Worm (Caenorhabditis elegans): ENCODE measurements around the gene E02A10.4.

DNA sequence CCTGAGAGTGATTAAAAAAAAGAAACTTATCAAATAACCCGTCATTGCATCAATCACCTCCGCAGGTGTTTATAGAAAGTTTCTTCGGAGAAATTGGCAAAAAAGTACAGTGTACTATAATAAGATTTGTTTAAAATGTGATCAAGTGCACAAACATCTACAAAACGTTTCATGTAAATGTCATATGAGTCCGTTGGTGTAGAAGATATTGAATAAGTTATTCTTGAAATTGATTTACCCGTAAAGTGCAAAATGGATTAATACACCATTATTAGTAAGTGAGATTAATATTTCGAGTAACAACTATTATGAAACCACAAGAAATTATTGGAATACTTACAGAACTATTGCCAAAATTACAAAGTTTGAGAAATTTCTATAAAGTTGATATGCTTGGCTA lies 36.7 kb downstream of the E02A10.4 start:
- TF ChIP-seq ama-1 (optimal IDR thresholded peaks at IDR 0.05) (no peak), T23F11.4 (GFP tag; optimal IDR thresholded peaks at IDR 0.05) (no peak)
